Worm (Caenorhabditis elegans) whole organism, L3 larva: ENCODE data around the gene mut-7.

Source experiments
- R02D3.7 ChIP-seq: fragments of 150-350 bp; optimal IDR thresholded peaks from 2 replicates; lab custom pipeline; 2014; ENCODE audit warnings: missing biosample characterization, missing genetic modification characterization
- aly-2 ChIP-seq: fragments of 150-350 bp; optimal IDR thresholded peaks from 2 replicates; lab custom pipeline; 2014; ENCODE audit warnings: missing biosample characterization, missing genetic modification characterization
- ama-1 ChIP-seq: fragments of 150-350 bp; optimal IDR thresholded peaks from 2 replicates; lab custom pipeline; 2018
- ceh-16 ChIP-seq: sonication (generic microtip); optimal IDR thresholded peaks from 2 replicates; lab custom pipeline; 2017; ENCODE audit warnings: missing biosample characterization, missing genetic modification characterization
- ceh-28 ChIP-seq: fragments of 150-350 bp; optimal IDR thresholded peaks from 2 replicates; lab custom pipeline; 2014; ENCODE audit warnings: missing biosample characterization, missing genetic modification reagents, missing genetic modification characterization
- ceh-82 ChIP-seq: fragments of 150-350 bp; optimal IDR thresholded peaks from 2 replicates; lab custom pipeline; 2014; ENCODE audit warnings: missing biosample characterization, missing genetic modification characterization
- ceh-9 ChIP-seq: sonication (generic microtip); optimal IDR thresholded peaks from 2 replicates; lab custom pipeline; 2018; ENCODE audit warnings: missing biosample characterization, missing genetic modification characterization
- daf-12 ChIP-seq: fragments of 150-350 bp; optimal IDR thresholded peaks from 2 replicates; lab custom pipeline; 2014; ENCODE audit warnings: missing biosample characterization, missing genetic modification reagents, missing genetic modification characterization
- egl-27 ChIP-seq: sonication (generic microtip); optimal IDR thresholded peaks from 4 replicates; lab custom pipeline; 2017; ENCODE audit warnings: missing biosample characterization, missing genetic modification reagents, missing genetic modification characterization
- egl-5 ChIP-seq: fragments of 150-350 bp; optimal IDR thresholded peaks from 2 replicates; lab custom pipeline; 2017; ENCODE audit warnings: missing biosample characterization, missing genetic modification reagents, missing genetic modification characterization, inconsistent platforms
- elt-1 ChIP-seq: fragments of 150-350 bp; optimal IDR thresholded peaks from 2 replicates; lab custom pipeline; 2014; ENCODE audit warnings: missing biosample characterization, missing genetic modification characterization
- elt-2 ChIP-seq: sonication (generic microtip); optimal IDR thresholded peaks from 2 replicates; lab custom pipeline; 2016; ENCODE audit warnings: missing genetic modification reagents, mild to moderate bottlenecking, missing genetic modification characterization, missing compliant biosample characterization
- elt-3 ChIP-seq, 3 experiments: fragments of 150-350 bp in 1 of 3; sonication (generic microtip) in 2 of 3; optimal IDR thresholded peaks; 2 replicates in 2 of 3; 4 replicates in 1 of 3; lab custom pipeline; 2014 to 2017; ENCODE audit warnings: missing biosample characterization in 3 of 3, missing genetic modification characterization in 3 of 3
- eor-1 ChIP-seq, 2 experiments: fragments of 150-350 bp; optimal IDR thresholded peaks; 2 replicates each; lab custom pipeline; 2014 to 2018; ENCODE audit warnings: missing biosample characterization in 2 of 2, missing genetic modification characterization in 2 of 2
- fkh-10 ChIP-seq: sonication (generic microtip); optimal IDR thresholded peaks from 2 replicates; lab custom pipeline; 2017; ENCODE audit warnings: missing biosample characterization, missing genetic modification reagents, missing genetic modification characterization
- fkh-2 ChIP-seq: fragments of 150-350 bp; optimal IDR thresholded peaks from 2 replicates; lab custom pipeline; 2014; ENCODE audit warnings: missing biosample characterization, missing genetic modification reagents, missing genetic modification characterization
- fos-1 ChIP-seq: fragments of 150-350 bp; optimal IDR thresholded peaks from 2 replicates; lab custom pipeline; 2014; ENCODE audit warnings: missing biosample characterization, missing genetic modification characterization
- jun-1 ChIP-seq: fragments of 150-350 bp; optimal IDR thresholded peaks from 2 replicates; lab custom pipeline; 2014; ENCODE audit warnings: missing biosample characterization, missing genetic modification reagents, missing genetic modification characterization
- lin-15B ChIP-seq: fragments of 150-350 bp; optimal IDR thresholded peaks from 2 replicates; lab custom pipeline; 2014; ENCODE audit warnings: missing biosample characterization, missing genetic modification characterization
- lin-39 ChIP-seq: fragments of 150-350 bp; optimal IDR thresholded peaks from 2 replicates; lab custom pipeline; 2018; ENCODE audit warnings: missing biosample characterization, missing genetic modification reagents, missing genetic modification characterization
- lsy-12 ChIP-seq: sonication (generic microtip); optimal IDR thresholded peaks from 2 replicates; lab custom pipeline; 2016; ENCODE audit warnings: mild to moderate bottlenecking, missing genetic modification characterization, missing compliant biosample characterization
- mdl-1 ChIP-seq: fragments of 150-350 bp; optimal IDR thresholded peaks from 2 replicates; lab custom pipeline; 2014; ENCODE audit warnings: missing biosample characterization, missing genetic modification characterization
- mml-1 ChIP-seq: fragments of 150-350 bp; sonication (generic microtip); optimal IDR thresholded peaks from 3 replicates; lab custom pipeline; 2014; ENCODE audit warnings: missing biosample characterization, missing genetic modification characterization
- nhr-11 ChIP-seq: fragments of 150-350 bp; optimal IDR thresholded peaks from 2 replicates; lab custom pipeline; 2014; ENCODE audit warnings: missing biosample characterization, missing genetic modification characterization
- nhr-12 ChIP-seq: fragments of 150-350 bp; optimal IDR thresholded peaks from 2 replicates; lab custom pipeline; 2014; ENCODE audit warnings: missing biosample characterization, missing genetic modification characterization
- nhr-25 ChIP-seq: sonication (generic microtip); optimal IDR thresholded peaks from 2 replicates; lab custom pipeline; 2017; ENCODE audit warnings: missing biosample characterization, missing genetic modification characterization
- nhr-28 ChIP-seq: fragments of 150-350 bp; optimal IDR thresholded peaks from 2 replicates; lab custom pipeline; 2014; ENCODE audit warnings: missing biosample characterization, missing genetic modification characterization
- nhr-43 ChIP-seq: sonication (generic microtip); optimal IDR thresholded peaks from 2 replicates; lab custom pipeline; 2016; ENCODE audit warnings: mild to moderate bottlenecking, missing genetic modification characterization, missing compliant biosample characterization; ENCODE audit not compliant: poor library complexity, severe bottlenecking
- nhr-67 ChIP-seq: fragments of 150-350 bp; optimal IDR thresholded peaks from 2 replicates; lab custom pipeline; 2014; ENCODE audit warnings: missing biosample characterization, missing genetic modification characterization
- nhr-77 ChIP-seq: fragments of 150-350 bp; optimal IDR thresholded peaks from 2 replicates; lab custom pipeline; 2014; ENCODE audit warnings: missing biosample characterization, missing genetic modification characterization
- pha-4 ChIP-seq: fragments of 150-350 bp; optimal IDR thresholded peaks from 2 replicates; lab custom pipeline; 2014; ENCODE audit warnings: missing biosample characterization, missing genetic modification reagents, missing genetic modification characterization
- pqm-1 ChIP-seq: fragments of 150-350 bp; optimal IDR thresholded peaks from 2 replicates; lab custom pipeline; 2017; ENCODE audit warnings: missing biosample characterization, missing genetic modification characterization, inconsistent platforms
- sea-2 ChIP-seq: fragments of 150-350 bp; sonication (generic microtip); optimal IDR thresholded peaks from 4 replicates; lab custom pipeline; 2014; ENCODE audit warnings: missing biosample characterization, missing genetic modification reagents, missing genetic modification characterization
- snpc-4 ChIP-seq: fragments of 150-350 bp; optimal IDR thresholded peaks from 2 replicates; lab custom pipeline; 2014; ENCODE audit warnings: missing biosample characterization, missing genetic modification characterization
- tbx-2 ChIP-seq: sonication (generic microtip); optimal IDR thresholded peaks from 2 replicates; lab custom pipeline; 2016; ENCODE audit warnings: mild to moderate bottlenecking, missing genetic modification characterization, missing compliant biosample characterization
- unc-39 ChIP-seq: sonication (generic microtip); optimal IDR thresholded peaks from 4 replicates; lab custom pipeline; 2017; ENCODE audit warnings: missing biosample characterization, missing genetic modification characterization
- unc-62 ChIP-seq: fragments of 150-350 bp; sonication (generic microtip); optimal IDR thresholded peaks from 4 replicates; lab custom pipeline; 2014; ENCODE audit warnings: missing biosample characterization, missing genetic modification reagents, missing genetic modification characterization
- zag-1 ChIP-seq: fragments of 150-350 bp; optimal IDR thresholded peaks from 2 replicates; lab custom pipeline; 2014; ENCODE audit warnings: missing biosample characterization, missing genetic modification characterization
- ztf-4 ChIP-seq: fragments of 150-350 bp; optimal IDR thresholded peaks from 2 replicates; lab custom pipeline; 2014; ENCODE audit warnings: missing biosample characterization, missing genetic modification characterization

Gene mut-7

ce11 chrIII:9563235-9563634, 21.1 kb upstream of the mut-7 start, which contains the start of gene C48B4.9:
C48B4.9 (minus strand) TSS chrIII:9563335.
- no peak for TF ChIP-seq aly-2
- no peak for TF ChIP-seq sea-2
- TF ChIP-seq nhr-28 (tag; lab: Kevin White, UChicago), result no peak
- no peak for TF ChIP-seq fkh-10
- TF ChIP-seq nhr-77 (tag; lab: Kevin White, UChicago), result no peak
- TF ChIP-seq egl-5 (tag; lab: Kevin White, UChicago), result no peak
- TF ChIP-seq nhr-25 (tag; lab: Kevin White, UChicago), result no peak
- no peak for TF ChIP-seq zag-1 (tag; lab: Kevin White, UChicago)
- TF ChIP-seq ceh-82 (tag; lab: Kevin White, UChicago), result no peak
- no peak for TF ChIP-seq unc-39 (tag; lab: Kevin White, UChicago)
- TF ChIP-seq unc-62, result no peak
- no peak for TF ChIP-seq pha-4 (tag; lab: Kevin White, UChicago)
- no peak for TF ChIP-seq eor-1 (tag; optimal IDR thresholded peaks at IDR 0.05; lab: Kevin White, UChicago)
- no peak for TF ChIP-seq lin-15B (tag; lab: Kevin White, UChicago)
- TF ChIP-seq ceh-9, result no peak
- no peak for TF ChIP-seq lsy-12 (tag; lab: Kevin White, UChicago)

- TF ChIP-seq elt-2 (no peak), fkh-2 (tag; lab: Kevin White, UChicago) (no peak), egl-5 (tag; lab: Kevin White, UChicago) (no peak), jun-1 (tag; lab: Kevin White, UChicago) (no peak), nhr-67 (no peak), nhr-28 (tag; lab: Kevin White, UChicago) (no peak), fos-1 (tag; lab: Kevin White, UChicago) (no peak), nhr-77 (tag; lab: Kevin White, UChicago) (no peak), lin-39 (tag; lab: Kevin White, UChicago) (no peak), pha-4 (tag; lab: Kevin White, UChicago) (no peak), ztf-4 (tag; lab: Kevin White, UChicago) (no peak), aly-2 (no peak), ceh-82 (tag; lab: Kevin White, UChicago) (no peak), nhr-43 (tag; lab: Kevin White, UChicago) (no peak), daf-12 (tag; lab: Kevin White, UChicago) (no peak), unc-39 (tag; lab: Kevin White, UChicago) (no peak), sea-2 (no peak), R02D3.7 (tag; lab: Kevin White, UChicago) (no peak), ceh-28 (tag; lab: Kevin White, UChicago) (no peak), pqm-1 (tag; lab: Kevin White, UChicago) (no peak)
Measured at ce11 chrIII:9561158-9561557, 19.0 kb upstream of the mut-7 start, which contains the start of gene C48B4.8. C48B4.8 (minus strand) TSS chrIII:9561258.

- TF ChIP-seq nhr-11 (tag; lab: Kevin White, UChicago) (no peak), fos-1 (tag; lab: Kevin White, UChicago) (no peak), nhr-12 (no peak), lsy-12 (tag; lab: Kevin White, UChicago) (no peak), mdl-1 (tag; lab: Kevin White, UChicago) (no peak), elt-2 (no peak), tbx-2 (no peak), elt-3 (tag; optimal IDR thresholded peaks at IDR 0.05; lab: Kevin White, UChicago) (no peak), ama-1 (lab: Kevin White, UChicago) (no peak), unc-62 (no peak), elt-1 (tag; lab: Kevin White, UChicago) (no peak)
Measured at ce11 chrIII:9559381-9559881, 17.3 kb upstream of the mut-7 start, which contains the start of gene C48B4.7. C48B4.7 (minus strand) TSS chrIII:9559431.

- TF ChIP-seq mml-1 (tag; lab: Kevin White, UChicago) (no peak), tbx-2 (no peak), nhr-67 (no peak), nhr-28 (tag; lab: Kevin White, UChicago) (no peak), nhr-43 (tag; lab: Kevin White, UChicago) (no peak), aly-2 (no peak), ceh-82 (tag; lab: Kevin White, UChicago) (no peak), ceh-9 (no peak), snpc-4 (tag; lab: Kevin White, UChicago) (no peak), jun-1 (tag; lab: Kevin White, UChicago) (no peak), pha-4 (tag; lab: Kevin White, UChicago) (no peak), unc-39 (tag; lab: Kevin White, UChicago) (no peak), unc-62 (no peak), egl-27 (tag; lab: Kevin White, UChicago) (no peak), fkh-2 (tag; lab: Kevin White, UChicago) (no peak), ceh-16 (tag; lab: Kevin White, UChicago) (no peak)
Measured at ce11 chrIII:9558463-9558862, 16.3 kb upstream of the mut-7 start, which contains the start of gene C48B4.6. C48B4.6 (minus strand) TSS chrIII:9558563.
